Worm (Caenorhabditis elegans) whole organism, L4 larva: Measurements from ENCODE around the gene F43C9.1.

ENCODE experiments used
- dpl-1 ChIP-seq: fragments of 150-350 bp; optimal IDR thresholded peaks from 2 replicates; lab custom pipeline; 2014; ENCODE audit warnings: missing biosample characterization, missing genetic modification reagents, missing genetic modification characterization
- egl-27 ChIP-seq: sonication (generic microtip); optimal IDR thresholded peaks from 3 replicates; lab custom pipeline; 2017; ENCODE audit warnings: missing biosample characterization, missing genetic modification reagents, missing genetic modification characterization
- fkh-10 ChIP-seq: fragments of 150-350 bp; optimal IDR thresholded peaks from 2 replicates; lab custom pipeline; 2014; ENCODE audit warnings: missing biosample characterization, missing genetic modification reagents, missing genetic modification characterization
- lsy-2 ChIP-seq, 2 experiments: fragments of 150-350 bp in 1 of 2; sonication (generic microtip) in 1 of 2; optimal IDR thresholded peaks; 2 replicates each; lab custom pipeline; 2014 to 2017; ENCODE audit warnings: missing biosample characterization in 2 of 2, missing genetic modification characterization in 2 of 2
- mdl-1 ChIP-seq, 2 experiments: fragments of 150-350 bp in 1 of 2; sonication (generic microtip) in 1 of 2; optimal IDR thresholded peaks; 2 replicates each; lab custom pipeline; 2014 to 2017; ENCODE audit warnings: missing biosample characterization in 2 of 2, missing genetic modification characterization in 2 of 2
- nhr-11 ChIP-seq: fragments of 150-350 bp; optimal IDR thresholded peaks from 2 replicates; lab custom pipeline; 2014; ENCODE audit warnings: missing biosample characterization, missing genetic modification characterization
- nhr-6 ChIP-seq: fragments of 150-350 bp; optimal IDR thresholded peaks from 2 replicates; lab custom pipeline; 2014; ENCODE audit warnings: missing biosample characterization, missing genetic modification characterization
- nhr-76 ChIP-seq: fragments of 150-350 bp; optimal IDR thresholded peaks from 2 replicates; lab custom pipeline; 2014; ENCODE audit warnings: missing biosample characterization, missing genetic modification characterization
- pha-4 ChIP-seq, 2 experiments: fragments of 150-350 bp in 1 of 2; fragments of 200-800 bp in 1 of 2; sonication (Bioruptor generic) in 1 of 2; IDR thresholded peaks in 1 of 2; optimal IDR thresholded peaks in 1 of 2; 2 replicates each; pipeline versions ENCODE4 v1.3.6 to Lab custom; 2014 to 2022; ENCODE audit warnings: missing genetic modification characterization in 2 of 2, missing genetic modification reagents in 2 of 2, missing biosample characterization in 1 of 2, missing compliant biosample characterization in 1 of 2
- snpc-4 ChIP-seq: fragments of 150-350 bp; optimal IDR thresholded peaks from 2 replicates; lab custom pipeline; 2014; ENCODE audit warnings: missing biosample characterization, missing genetic modification characterization
- ztf-11 ChIP-seq: fragments of 150-350 bp; optimal IDR thresholded peaks from 2 replicates; lab custom pipeline; 2014; ENCODE audit warnings: missing biosample characterization, missing genetic modification characterization

ce11 chrX:4803942-4804341 lies 10.9 kb downstream of the F43C9.1 start:
- no peak for TF ChIP-seq nhr-6 (tag; lab: Kevin White, UChicago)
- TF ChIP-seq ztf-11 = no peak
- TF ChIP-seq lsy-2 (tag; optimal IDR thresholded peaks at IDR 0.05; lab: Kevin White, UChicago) = no peak
- TF ChIP-seq dpl-1 (GFP tag; lab: Kevin White, UChicago) = no peak
- no peak for TF ChIP-seq egl-27
- TF ChIP-seq mdl-1 (tag; optimal IDR thresholded peaks at IDR 0.05; lab: Kevin White, UChicago) = no peak
- no peak for TF ChIP-seq pha-4 (GFP tag; IDR thresholded peaks at IDR 0.05; lab: Robert Waterston, UW)
- no peak for TF ChIP-seq pha-4 (tag; optimal IDR thresholded peaks at IDR 0.05; lab: Kevin White, UChicago)
- no peak for TF ChIP-seq fkh-10 (GFP tag; lab: Kevin White, UChicago)
- TF ChIP-seq nhr-11 (tag; lab: Kevin White, UChicago) = no peak
- no peak for TF ChIP-seq nhr-76 (tag; lab: Kevin White, UChicago)
- TF ChIP-seq snpc-4 (tag; lab: Kevin White, UChicago) = no peak
